Worm (Caenorhabditis elegans) whole organism, L4/young adult: ENCODE results near the gene Y49E10.4.

ENCODE experiments used
- W03F9.2 ChIP-seq: fragments of 150-350 bp; optimal IDR thresholded peaks from 2 replicates; lab custom pipeline; 2014; ENCODE audit warnings: missing biosample characterization, missing genetic modification characterization
- dao-5 ChIP-seq: sonication (generic microtip); optimal IDR thresholded peaks from 2 replicates; lab custom pipeline; 2016; ENCODE audit warnings: missing genotype, missing genetic modification characterization, moderate library complexity, missing compliant biosample characterization
- him-1 ChIP-seq: sonication (generic microtip); optimal IDR thresholded peaks from 2 replicates; lab custom pipeline; 2016; ENCODE audit warnings: missing genotype, missing genetic modification reagents, missing genetic modification characterization, missing compliant biosample characterization

ce11 chrIII:12335400-12335994 is 48.1 kb downstream of the Y49E10.4 start:
- TF ChIP-seq dao-5 (tag; lab: Kevin White, UChicago) (no peak), him-1 (tag; lab: Kevin White, UChicago) (no peak), W03F9.2 (tag; lab: Kevin White, UChicago) (peak; percentile 1)
